Worm (Caenorhabditis elegans): Measurements from ENCODE around the gene npr-9.

DNA sequence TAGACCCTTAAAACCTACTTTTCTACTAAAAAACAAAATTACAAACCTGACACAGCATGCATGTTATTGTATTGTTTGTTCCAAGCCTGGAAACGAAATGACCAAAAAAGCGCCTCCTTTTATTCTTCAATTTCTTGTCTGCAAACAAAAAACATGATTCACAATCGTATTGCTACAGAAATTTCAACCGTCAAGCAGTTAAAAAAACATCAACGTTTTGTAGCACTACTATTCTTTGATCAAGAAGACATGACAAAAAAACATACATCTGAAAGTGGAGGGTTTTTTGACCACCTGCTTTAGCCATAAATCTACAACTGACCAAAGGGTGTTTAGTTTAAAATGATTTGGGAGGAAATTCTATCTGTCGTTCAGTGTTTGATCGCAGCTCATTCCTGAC, 48.4 kb upstream of the npr-9 start, which contains the start of gene F38B2.6:
- TF ChIP-seq snpc-4 (tag; optimal IDR thresholded peaks at IDR 0.05), result no peak
- TF ChIP-seq unc-62 (GFP tag; optimal IDR thresholded peaks at IDR 0.05 in 1 of 2), result no peak
- TF ChIP-seq unc-62 (tag; optimal IDR thresholded peaks at IDR 0.05), result no peak
- no peak for TF ChIP-seq fos-1 (tag; optimal IDR thresholded peaks at IDR 0.05)
- no peak for TF ChIP-seq ceh-82 (tag; optimal IDR thresholded peaks at IDR 0.05)
- TF ChIP-seq skn-1 (tag; optimal IDR thresholded peaks at IDR 0.05), result no peak
